Worm (Caenorhabditis elegans): ENCODE measurements around the gene T18D3.6.

The T18D3.6 gene

DNA sequence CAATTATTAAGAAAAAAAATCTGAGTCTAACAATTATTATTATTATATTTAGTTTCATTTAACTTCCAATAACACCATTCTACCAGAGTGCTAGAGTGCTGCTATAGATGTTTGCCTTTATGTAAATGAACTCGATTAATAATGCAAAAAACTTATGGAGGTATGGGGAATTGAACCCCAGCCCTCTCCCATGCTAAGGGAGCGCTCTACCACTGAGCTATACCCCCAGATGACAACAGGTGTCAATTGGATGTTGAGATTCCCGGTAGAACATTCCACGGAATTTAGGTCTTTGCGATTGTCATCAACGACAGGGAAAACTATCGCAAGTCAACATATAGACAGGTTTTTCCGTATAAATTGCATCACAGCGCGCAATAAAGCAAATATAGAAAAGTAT lies 8.3 kb downstream of the T18D3.6 start (continued):
- peak; percentile 84 for TF ChIP-seq pbrm-1 (GFP tag; IDR thresholded peaks at IDR 0.05)
- no peak for TF ChIP-seq attf-3 (GFP tag; conservative IDR thresholded peaks at IDR 0.05)
- no peak for TF ChIP-seq F33H1.4 (GFP tag; IDR thresholded peaks at IDR 0.05)
- peak; percentile 60 for TF ChIP-seq athp-1 (tag; optimal IDR thresholded peaks at IDR 0.05)
- peak; percentile 29 for TF ChIP-seq ztf-26 (tag; optimal IDR thresholded peaks at IDR 0.05)
- TF ChIP-seq attf-5 (GFP tag; optimal IDR thresholded peaks at IDR 0.05), result peak; percentile 61
- 0 out of 2 replicates have a peak, but pooled peaks have one; percentile 37 for TF ChIP-seq K11D2.4 (GFP tag; IDR thresholded peaks at IDR 0.05)
- no peak for TF ChIP-seq Y53F4B.3 (GFP tag; IDR thresholded peaks at IDR 0.05)
- peak; percentile 76 for TF ChIP-seq repo-1 (tag; optimal IDR thresholded peaks at IDR 0.05)
- TF ChIP-seq lir-1 (GFP tag; conservative IDR thresholded peaks at IDR 0.05), result no peak
- TF ChIP-seq snpc-4 (GFP tag; optimal IDR thresholded peaks at IDR 0.05), result peak; percentile 65
- peak in 2 of 4 experiments; percentile 58 to 62 for TF ChIP-seq snpc-4 (tag; optimal IDR thresholded peaks at IDR 0.05)
- TF ChIP-seq egrh-3 (GFP tag; IDR thresholded peaks at IDR 0.05), result no peak
- TF ChIP-seq tlf-1 (GFP tag; optimal IDR thresholded peaks at IDR 0.05), result no peak
- no peak for TF ChIP-seq unc-62 (GFP tag; optimal IDR thresholded peaks at IDR 0.05)
- TF ChIP-seq cebp-1 (GFP tag; IDR thresholded peaks at IDR 0.05), result 0 out of 2 replicates have a peak, but pooled peaks have one; percentile 33
- TF ChIP-seq cebp-1 (tag; optimal IDR thresholded peaks at IDR 0.05), result no peak
- TF ChIP-seq ZK185.1 (tag; optimal IDR thresholded peaks at IDR 0.05; ENCODE audit: poor library complexity, severe bottlenecking), result peak; percentile 78
- TF ChIP-seq nhr-120 (GFP tag; IDR thresholded peaks at IDR 0.05), result peak; percentile 64; the same call in 1 of the 2 replicates
- peak; percentile 70 for TF ChIP-seq B0035.1 (tag; optimal IDR thresholded peaks at IDR 0.05)
- TF ChIP-seq die-1 (tag; optimal IDR thresholded peaks at IDR 0.05), result peak; percentile 87
- peak; percentile 30; the same call in 1 of the 2 replicates for TF ChIP-seq ceh-100 (GFP tag; IDR thresholded peaks at IDR 0.05)
- no peak for TF ChIP-seq ztf-6 (GFP tag; IDR thresholded peaks at IDR 0.05)
- TF ChIP-seq C06A6.2 (GFP tag; conservative IDR thresholded peaks at IDR 0.05), result no peak
- TF ChIP-seq ama-1 (optimal IDR thresholded peaks at IDR 0.05), result no peak
- TF ChIP-seq ama-1 (GFP tag; optimal IDR thresholded peaks at IDR 0.05), result peak in 1 of 2 experiments; percentile 29
- peak; percentile 44 for TF ChIP-seq ccch-3 (GFP tag; optimal IDR thresholded peaks at IDR 0.05)
- TF ChIP-seq bed-2 (GFP tag; IDR thresholded peaks at IDR 0.05), result no peak
- TF ChIP-seq ztf-22 (GFP tag; optimal IDR thresholded peaks at IDR 0.05), result no peak
- TF ChIP-seq nfya-2 (GFP tag; IDR thresholded peaks at IDR 0.05), result no peak
- TF ChIP-seq ztf-3 (GFP tag; optimal IDR thresholded peaks at IDR 0.05), result no peak
- peak; percentile 97 for TF ChIP-seq egl-44 (GFP tag; IDR thresholded peaks at IDR 0.05)
- TF ChIP-seq mes-4 (tag; optimal IDR thresholded peaks at IDR 0.05), result peak; percentile 51
- peak; percentile 71; the same call in 1 of the 2 replicates for TF ChIP-seq cebp-2 (GFP tag; IDR thresholded peaks at IDR 0.05)
- 0 out of 2 replicates have a peak, but pooled peaks have one; percentile 37 for TF ChIP-seq Y79H2A.3 (GFP tag; conservative IDR thresholded peaks at IDR 0.05)
- TF ChIP-seq dpff-1 (tag; optimal IDR thresholded peaks at IDR 0.05), result no peak
- TF ChIP-seq hmg-20 (GFP tag; IDR thresholded peaks at IDR 0.05), result 0 out of 2 replicates have a peak, but pooled peaks have one; percentile 39
- no peak for TF ChIP-seq let-526 (GFP tag; IDR thresholded peaks at IDR 0.05)

DNA sequence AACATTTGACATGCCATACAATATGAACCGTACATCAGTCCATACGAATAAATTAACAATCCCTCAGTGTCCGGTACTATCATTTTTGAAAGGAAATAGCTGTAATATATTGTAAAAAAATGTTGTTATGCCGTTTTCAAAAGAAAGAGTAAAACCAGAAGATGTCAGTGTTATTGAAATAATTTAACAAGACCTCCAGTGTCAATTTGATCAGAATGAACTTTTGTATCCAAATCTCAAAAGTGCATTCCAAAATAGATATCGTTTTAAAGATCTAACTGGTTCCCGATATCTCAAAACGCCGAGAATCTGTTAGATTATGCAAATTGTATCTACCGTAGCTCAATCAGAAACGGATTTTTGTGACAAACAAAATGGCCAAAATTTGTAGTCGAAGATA lies 11.9 kb downstream of the T18D3.6 start, which contains the start of gene odr-7:
odr-7 (minus strand) TSS at position 101 of the 400 bp plus-strand sequence.
- no peak for TF ChIP-seq attf-6 (GFP tag; IDR thresholded peaks at IDR 0.05)
- no peak for TF ChIP-seq rpc-1 (optimal IDR thresholded peaks at IDR 0.05)
- TF ChIP-seq rpc-1 (tag; optimal IDR thresholded peaks at IDR 0.05), result no peak
- no peak for TF ChIP-seq fkh-3 (tag; optimal IDR thresholded peaks at IDR 0.05)
- no peak for TF ChIP-seq C17E4.6 (GFP tag; IDR thresholded peaks at IDR 0.05)
- no peak for TF ChIP-seq F10E7.11 (tag; optimal IDR thresholded peaks at IDR 0.05)
- TF ChIP-seq lin-54 (GFP tag; optimal IDR thresholded peaks at IDR 0.05), result no peak

Measured in whole organism, young adult.